Fruit fly (Drosophila melanogaster) whole organism, embryonic: ENCODE data around the gene CG31627.

Experiments used
- Adf1 ChIP-seq: fragments of 200-800 bp; sonication (Bioruptor generic); IDR thresholded peaks from 2 replicates; pipeline ENCODE4 v1.3.6; 2022; ENCODE audit warnings: missing biosample characterization, missing genetic modification characterization
- Atf-2 ChIP-seq: fragments of 200-800 bp; sonication (Bioruptor generic); optimal IDR thresholded peaks from 2 replicates; lab custom pipeline; 2016; ENCODE audit warnings: missing biosample characterization, missing genetic modification characterization
- B-H2 ChIP-seq: fragments of 200-800 bp; sonication (Bioruptor generic); optimal IDR thresholded peaks from 2 replicates; lab custom pipeline; 2018; ENCODE audit warnings: missing biosample characterization, mild to moderate bottlenecking, missing genetic modification characterization
- Bdp1 ChIP-seq: fragments of 200-800 bp; sonication (Bioruptor generic); optimal IDR thresholded peaks from 3 replicates; lab custom pipeline; 2016; ENCODE audit warnings: missing biosample characterization, missing genetic modification characterization
- CG10147 ChIP-seq: fragments of 200-800 bp; sonication (Bioruptor generic); optimal IDR thresholded peaks from 2 replicates; lab custom pipeline; 2019; ENCODE audit warnings: missing biosample characterization, mild to moderate bottlenecking, missing genetic modification characterization, moderate library complexity
- CG10959 ChIP-seq: fragments of 200-800 bp; sonication (Bioruptor generic); IDR thresholded peaks from 2 replicates; pipeline ENCODE4 v1.3.6; 2022; ENCODE audit warnings: missing biosample characterization, missing genetic modification characterization
- CG12219 ChIP-seq: fragments of 200-800 bp; sonication (Bioruptor generic); optimal IDR thresholded peaks from 3 replicates; lab custom pipeline; 2018; ENCODE audit warnings: missing biosample characterization, mild to moderate bottlenecking, missing genetic modification characterization
- CG12769 ChIP-seq: fragments of 200-800 bp; sonication (Bioruptor generic); optimal IDR thresholded peaks from 2 replicates; lab custom pipeline; 2019; ENCODE audit warnings: missing biosample characterization, mild to moderate bottlenecking, missing genetic modification characterization, moderate library complexity
- CG14860 ChIP-seq: fragments of 200-800 bp; sonication (Bioruptor generic); IDR thresholded peaks from 3 replicates; pipeline ENCODE4 v1.3.6; 2022; ENCODE audit warnings: missing biosample characterization, missing genetic modification characterization; ENCODE audit not compliant: partially characterized antibody
- CG17912 ChIP-seq: fragments of 200-800 bp; sonication (Bioruptor generic); optimal IDR thresholded peaks from 2 replicates; lab custom pipeline; 2018; ENCODE audit warnings: missing biosample characterization, mild to moderate bottlenecking, missing genetic modification characterization
- CG2889 ChIP-seq: fragments of 200-800 bp; sonication (Bioruptor generic); IDR thresholded peaks from 3 replicates; pipeline ENCODE4 v1.3.6; 2022; ENCODE audit warnings: missing biosample characterization, missing genetic modification characterization
- CG31441 ChIP-seq: fragments of 200-800 bp; sonication (Bioruptor generic); IDR thresholded peaks from 2 replicates; pipeline ENCODE4 v1.3.6; 2022; ENCODE audit warnings: missing biosample characterization, missing genetic modification characterization
- CG34224 ChIP-seq: fragments of 200-800 bp; sonication (Bioruptor generic); IDR thresholded peaks from 3 replicates; pipeline ENCODE4 v1.3.6; 2022; ENCODE audit warnings: missing biosample characterization, missing genetic modification characterization; ENCODE audit not compliant: partially characterized antibody
- CG6689 ChIP-seq: fragments of 200-800 bp; sonication (Bioruptor generic); IDR thresholded peaks from 2 replicates; pipeline ENCODE4 v1.3.6; 2022; ENCODE audit warnings: missing biosample characterization, missing genetic modification characterization
- CG6765 ChIP-seq: fragments of 200-800 bp; sonication (Bioruptor generic); optimal IDR thresholded peaks from 3 replicates; lab custom pipeline; 2017; ENCODE audit warnings: missing biosample characterization, mild to moderate bottlenecking, missing genetic modification characterization
- CG6791 ChIP-seq: fragments of 200-800 bp; sonication (Bioruptor generic); IDR thresholded peaks from 3 replicates; pipeline ENCODE4 v1.3.6; 2022; ENCODE audit warnings: missing biosample characterization, missing genetic modification characterization; ENCODE audit not compliant: partially characterized antibody
- CG7839 ChIP-seq: fragments of 200-800 bp; sonication (Bioruptor generic); optimal IDR thresholded peaks from 3 replicates; lab custom pipeline; 2018; ENCODE audit warnings: missing biosample characterization, mild to moderate bottlenecking, missing genetic modification characterization, moderate library complexity
- CG8089 ChIP-seq: fragments of 200-800 bp; sonication (Bioruptor generic); optimal IDR thresholded peaks from 3 replicates; lab custom pipeline; 2016; ENCODE audit warnings: missing biosample characterization, missing genetic modification characterization
- D19A ChIP-seq: fragments of 200-800 bp; optimal IDR thresholded peaks from 3 replicates; lab custom pipeline; 2019; ENCODE audit warnings: missing biosample characterization, mild to moderate bottlenecking, missing genetic modification characterization, moderate library complexity
- Dll ChIP-seq: fragments of 200-800 bp; sonication (Bioruptor generic); IDR thresholded peaks from 4 replicates; pipeline ENCODE4 v1.3.6; 2022; ENCODE audit warnings: missing biosample characterization, missing genetic modification characterization; ENCODE audit not compliant: partially characterized antibody
- Doc2 ChIP-seq: fragments of 200-800 bp; sonication (Bioruptor generic); IDR thresholded peaks from 2 replicates; pipeline ENCODE4 v1.3.6; 2022; ENCODE audit warnings: missing biosample characterization, missing genetic modification characterization
- Fer3 ChIP-seq: fragments of 200-800 bp; sonication (Bioruptor generic); optimal IDR thresholded peaks from 2 replicates; lab custom pipeline; 2018; ENCODE audit warnings: missing biosample characterization, mild to moderate bottlenecking, missing genetic modification characterization, moderate library complexity
- Hr39 ChIP-seq: fragments of >200 bp; optimal IDR thresholded peaks from 2 replicates; lab custom pipeline; 2017
- Hr78 ChIP-seq, 2 experiments: fragments of 200-800 bp in 1 of 2; fragments of >200 bp in 1 of 2; sonication (Bioruptor generic) in 1 of 2; optimal IDR thresholded peaks; 2 replicates each; lab custom pipeline; 2017 to 2019; ENCODE audit warnings: missing biosample characterization in 2 of 2, missing genetic modification characterization in 2 of 2, mild to moderate bottlenecking in 1 of 2, moderate library complexity in 1 of 2
- Hsf ChIP-seq: fragments of 200-800 bp; sonication (Bioruptor generic); optimal IDR thresholded peaks from 3 replicates; lab custom pipeline; 2016; ENCODE audit warnings: missing biosample characterization, missing genetic modification characterization
- Oaz ChIP-seq: fragments of 200-800 bp; sonication (Bioruptor generic); IDR thresholded peaks from 2 replicates; pipeline ENCODE4 v1.3.6; 2022; ENCODE audit warnings: missing biosample characterization, missing genetic modification characterization
- Oli ChIP-seq: fragments of 200-800 bp; sonication (Bioruptor generic); optimal IDR thresholded peaks from 2 replicates; lab custom pipeline; 2018; ENCODE audit warnings: missing biosample characterization, mild to moderate bottlenecking, missing genetic modification characterization, moderate library complexity
- TFAM ChIP-seq: fragments of 200-800 bp; sonication (Bioruptor generic); optimal IDR thresholded peaks from 2 replicates; lab custom pipeline; 2017; ENCODE audit warnings: missing biosample characterization, missing genetic modification characterization, inconsistent platforms
- Trl ChIP-seq, 3 experiments: fragments of >200 bp in 2 of 3; fragments of 200-800 bp in 1 of 3; sonication (Bioruptor generic) in 1 of 3; optimal IDR thresholded peaks; 2 replicates in 1 of 3; 3 replicates in 2 of 3; lab custom pipeline; 2016 to 2017; ENCODE audit warnings: missing biosample characterization in 1 of 3, missing genetic modification characterization in 1 of 3
- Vsx1 ChIP-seq: fragments of 200-800 bp; sonication (Bioruptor generic); optimal IDR thresholded peaks from 2 replicates; lab custom pipeline; 2017; ENCODE audit warnings: missing biosample characterization, mild to moderate bottlenecking, missing genetic modification characterization, missing genetic modification reagents
- YL-1 ChIP-seq: fragments of 200-800 bp; sonication (Bioruptor generic); optimal IDR thresholded peaks from 3 replicates; lab custom pipeline; 2017; ENCODE audit warnings: missing biosample characterization, mild to moderate bottlenecking, missing genetic modification characterization
- ash1 ChIP-seq: fragments of 200-800 bp; sonication (Bioruptor generic); optimal IDR thresholded peaks from 2 replicates; lab custom pipeline; 2018; ENCODE audit warnings: missing biosample characterization, mild to moderate bottlenecking, missing genetic modification characterization
- bcd ChIP-seq: fragments of 200-800 bp; sonication (Bioruptor generic); optimal IDR thresholded peaks from 2 replicates; lab custom pipeline; 2017; ENCODE audit warnings: missing biosample characterization, mild to moderate bottlenecking, missing genetic modification characterization
- bowl ChIP-seq: fragments of 200-800 bp; sonication (Bioruptor generic); IDR thresholded peaks from 2 replicates; pipeline ENCODE4 v1.3.6; 2022; ENCODE audit warnings: missing biosample characterization, missing genetic modification characterization
- bsh ChIP-seq, 2 experiments: fragments of 200-800 bp; sonication (Bioruptor generic); optimal IDR thresholded peaks; 2 replicates each; lab custom pipeline; 2017 to 2018; ENCODE audit warnings: mild to moderate bottlenecking in 2 of 2, missing biosample characterization in 2 of 2, missing genetic modification characterization in 2 of 2, moderate library complexity in 1 of 2
- chif ChIP-seq, 2 experiments: fragments of 200-800 bp; sonication (Bioruptor generic); optimal IDR thresholded peaks; 3 replicates each; lab custom pipeline; 2016; ENCODE audit warnings: missing biosample characterization in 2 of 2, missing genetic modification characterization in 2 of 2
- chm ChIP-seq: fragments of 200-800 bp; sonication (Bioruptor generic); IDR thresholded peaks from 2 replicates; pipeline ENCODE4 v1.3.6; 2022; ENCODE audit warnings: missing biosample characterization, missing genetic modification characterization
- da ChIP-seq: fragments of 200-800 bp; sonication (Bioruptor generic); optimal IDR thresholded peaks from 2 replicates; lab custom pipeline; 2016; ENCODE audit warnings: missing biosample characterization, missing genetic modification characterization
- dati ChIP-seq: fragments of 200-800 bp; sonication (Bioruptor generic); IDR thresholded peaks from 2 replicates; pipeline ENCODE4 v1.3.6; 2022; ENCODE audit warnings: missing biosample characterization, missing genetic modification characterization
- dmrt99B ChIP-seq: fragments of 200-800 bp; sonication (Bioruptor generic); optimal IDR thresholded peaks from 2 replicates; lab custom pipeline; 2018; ENCODE audit warnings: missing biosample characterization, mild to moderate bottlenecking, missing genetic modification characterization, moderate library complexity
- eyg ChIP-seq: fragments of 200-800 bp; sonication (Bioruptor generic); optimal IDR thresholded peaks from 3 replicates; lab custom pipeline; 2016; ENCODE audit warnings: missing biosample characterization, missing genetic modification characterization
- gem ChIP-seq: fragments of 200-800 bp; sonication (Bioruptor generic); optimal IDR thresholded peaks from 2 replicates; lab custom pipeline; 2019; ENCODE audit warnings: missing biosample characterization, mild to moderate bottlenecking, missing genetic modification characterization, moderate library complexity
- grau ChIP-seq: fragments of 200-800 bp; optimal IDR thresholded peaks from 3 replicates; lab custom pipeline; 2019; ENCODE audit warnings: missing biosample characterization, mild to moderate bottlenecking, missing genetic modification characterization, moderate library complexity
- lola ChIP-seq, 3 experiments: fragments of >200 bp in 2 of 3; fragments of 200-800 bp in 1 of 3; sonication (Bioruptor generic) in 1 of 3; optimal IDR thresholded peaks; 2 replicates each; lab custom pipeline; 2017 to 2019; ENCODE audit warnings: missing biosample characterization in 3 of 3, missing genetic modification characterization in 3 of 3, mild to moderate bottlenecking in 1 of 3, moderate library complexity in 1 of 3
- salm ChIP-seq: fragments of 200-800 bp; sonication (Bioruptor generic); optimal IDR thresholded peaks from 2 replicates; lab custom pipeline; 2018; ENCODE audit warnings: missing biosample characterization, mild to moderate bottlenecking, missing genetic modification characterization
- sna ChIP-seq: fragments of 200-800 bp; sonication (Bioruptor generic); IDR thresholded peaks from 2 replicates; pipeline ENCODE4 v1.3.6; 2022; ENCODE audit warnings: missing biosample characterization, missing genetic modification characterization; ENCODE audit not compliant: partially characterized antibody
- sob ChIP-seq: fragments of 200-800 bp; sonication (Bioruptor generic); IDR thresholded peaks from 2 replicates; pipeline ENCODE4 v1.3.6; 2022; ENCODE audit warnings: missing biosample characterization, missing genetic modification characterization
- ssp ChIP-seq: fragments of 200-800 bp; sonication (Bioruptor generic); IDR thresholded peaks from 2 replicates; pipeline ENCODE4 v1.3.6; 2022; ENCODE audit warnings: missing biosample characterization, missing genetic modification characterization
- twi ChIP-seq: fragments of 200-800 bp; optimal IDR thresholded peaks from 2 replicates; lab custom pipeline; 2019; ENCODE audit warnings: missing biosample characterization, mild to moderate bottlenecking, missing genetic modification characterization, moderate library complexity
- wek ChIP-seq: fragments of 200-800 bp; sonication (Bioruptor generic); optimal IDR thresholded peaks from 3 replicates; lab custom pipeline; 2018; ENCODE audit warnings: missing biosample characterization, mild to moderate bottlenecking, missing genetic modification characterization, moderate library complexity

Gene CG31627

dm6 chr2L:21158554-21158953, 14.5 kb upstream of the CG31627 start, which contains the start of the genes Coq3 and Pld3 (continued):
- TF ChIP-seq Atf-2 (GFP tag; lab: Kevin White, UChicago) (peak; percentile 35), da (GFP tag; lab: Kevin White, UChicago) (peak; percentile 8), CG6689 (GFP tag; lab: Robert Waterston, UW) (peak; percentile 82), TFAM (GFP tag; lab: Kevin White, UChicago) (no peak), D19A (tag; lab: Kevin White, UChicago) (peak; percentile 72), chm (peak; percentile 72), twi (tag; lab: Kevin White, UChicago) (peak; percentile 57), CG14860 (GFP tag; lab: Robert Waterston, UW) (no peak), Oaz (GFP tag; lab: Robert Waterston, UW) (0 out of 2 replicates have a peak, but pooled peaks have one; percentile 20), B-H2 (GFP tag; lab: Kevin White, UChicago) (peak; percentile 87), YL-1 (GFP tag; lab: Kevin White, UChicago) (peak; percentile 47), CG12769 (tag; lab: Kevin White, UChicago) (peak; percentile 79), Oli (tag; lab: Kevin White, UChicago) (peak; percentile 76), CG8089 (GFP tag; lab: Kevin White, UChicago) (peak; percentile 39), Fer3 (peak; percentile 86), Vsx1 (no peak), CG17912 (GFP tag; lab: Kevin White, UChicago) (peak; percentile 35), CG12219 (GFP tag; lab: Kevin White, UChicago) (peak; percentile 56), bsh (GFP tag; optimal IDR thresholded peaks at IDR 0.05; lab: Kevin White, UChicago) (peak; percentile 81 to 87), Dll (no peak), sna (no peak), sob (GFP tag; lab: Robert Waterston, UW) (peak; percentile 83), lola (GFP tag; optimal IDR thresholded peaks at IDR 0.05; lab: Kevin White, UChicago) (peak in 1 of 3 experiments; percentile 69), Hr39 (lab: Kevin White, UChicago) (no peak), CG10147 (peak; percentile 76), chif (GFP tag; optimal IDR thresholded peaks at IDR 0.05; lab: Kevin White, UChicago) (peak; percentile 49 to 60), wek (peak; percentile 30), CG34224 (GFP tag; lab: Robert Waterston, UW) (no peak), dati (GFP tag; lab: Robert Waterston, UW) (peak; percentile 71), eyg (GFP tag; lab: Kevin White, UChicago) (peak; percentile 40), ssp (peak; percentile 48), Doc2 (GFP tag; lab: Robert Waterston, UW) (no peak), CG31441 (peak; percentile 92), salm (tag; lab: Kevin White, UChicago) (peak; percentile 50), CG6765 (GFP tag; lab: Kevin White, UChicago) (peak; percentile 66), gem (tag; lab: Kevin White, UChicago) (peak; percentile 87), grau (tag; lab: Kevin White, UChicago) (peak; percentile 83), Hsf (GFP tag; lab: Kevin White, UChicago) (peak; percentile 85), ash1 (GFP tag; lab: Kevin White, UChicago) (peak; percentile 37), Adf1 (GFP tag; lab: Robert Waterston, UW) (peak; percentile 56), CG6791 (GFP tag; lab: Robert Waterston, UW) (no peak), bcd (peak; percentile 80), Bdp1 (peak; percentile 55), CG2889 (GFP tag; lab: Robert Waterston, UW) (peak; percentile 75; the same call in 2 of the 3 replicates), CG10959 (peak; percentile 46), Hr78 (GFP tag; optimal IDR thresholded peaks at IDR 0.05; lab: Kevin White, UChicago) (no peak), dmrt99B (tag; lab: Kevin White, UChicago) (peak; percentile 86), CG7839 (tag; lab: Kevin White, UChicago) (peak; percentile 86), bowl (no peak), Trl (optimal IDR thresholded peaks at IDR 0.05; lab: Kevin White, UChicago) (no peak), Trl (GFP tag; optimal IDR thresholded peaks at IDR 0.05; lab: Kevin White, UChicago) (peak; percentile 72)
